Worm (Caenorhabditis elegans) whole organism, L1 larva: ENCODE results near the gene D2085.7.

Experiments
- C04F5.9 ChIP-seq: sonication (generic microtip); optimal IDR thresholded peaks from 2 replicates; lab custom pipeline; 2016; ENCODE audit warnings: missing genetic modification characterization, missing compliant biosample characterization
- C16A3.4 ChIP-seq: fragments of 150-350 bp; optimal IDR thresholded peaks from 2 replicates; lab custom pipeline; 2014; ENCODE audit warnings: missing biosample characterization, missing genetic modification characterization
- F16B12.6 ChIP-seq: fragments of 150-350 bp; optimal IDR thresholded peaks from 2 replicates; lab custom pipeline; 2014; ENCODE audit warnings: missing biosample characterization, missing genetic modification characterization
- Y116A8C.19 ChIP-seq: sonication (generic microtip); optimal IDR thresholded peaks from 2 replicates; lab custom pipeline; 2016; ENCODE audit warnings: missing compliant biosample characterization, missing genetic modification characterization, borderline replicate concordance
- alr-1 ChIP-seq: fragments of 200-800 bp; sonication (Bioruptor generic); optimal IDR thresholded peaks from 2 replicates; lab custom pipeline; 2018; ENCODE audit warnings: borderline replicate concordance, mild to moderate bottlenecking, missing genetic modification characterization, missing compliant biosample characterization
- aly-2 ChIP-seq: fragments of 150-350 bp; optimal IDR thresholded peaks from 2 replicates; lab custom pipeline; 2014; ENCODE audit warnings: missing biosample characterization, missing genetic modification characterization
- blmp-1 ChIP-seq: fragments of 150-350 bp; optimal IDR thresholded peaks from 2 replicates; lab custom pipeline; 2014; ENCODE audit warnings: missing biosample characterization, missing genetic modification characterization
- ceh-8 ChIP-seq: fragments of 200-800 bp; sonication (Bioruptor generic); optimal IDR thresholded peaks from 2 replicates; lab custom pipeline; 2018; ENCODE audit warnings: mild to moderate bottlenecking, missing genetic modification characterization, moderate library complexity, missing compliant biosample characterization
- ceh-82 ChIP-seq, 3 experiments: fragments of 150-350 bp in 1 of 3; sonication (generic microtip) in 2 of 3; optimal IDR thresholded peaks; 2 replicates each; lab custom pipeline; 2014 to 2017; ENCODE audit warnings: missing biosample characterization in 3 of 3, missing genetic modification characterization in 3 of 3
- ceh-88 ChIP-seq: fragments of 200-800 bp; sonication (Bioruptor generic); IDR thresholded peaks from 2 replicates; pipeline ENCODE4 v1.3.6; 2022; ENCODE audit warnings: missing genetic modification characterization, missing compliant biosample characterization
- ces-1 ChIP-seq: fragments of 150-350 bp; optimal IDR thresholded peaks from 2 replicates; lab custom pipeline; 2014; ENCODE audit warnings: missing biosample characterization, missing genetic modification reagents, missing genetic modification characterization
- dsc-1 ChIP-seq: sonication (generic microtip); optimal IDR thresholded peaks from 2 replicates; lab custom pipeline; 2016; ENCODE audit warnings: mild to moderate bottlenecking, missing genetic modification characterization, missing compliant biosample characterization
- efl-1 ChIP-seq, 4 experiments: fragments of 150-350 bp; optimal IDR thresholded peaks in 3 of 4; peaks in 1 of 4; 1 replicate in 1 of 4; 2 replicates in 3 of 4; lab custom pipeline; 2014; ENCODE audit warnings: missing biosample characterization in 2 of 4, missing genetic modification characterization in 2 of 4, missing genetic modification reagents in 2 of 4
- efl-3 ChIP-seq: fragments of 200-800 bp; sonication (Bioruptor generic); optimal IDR thresholded peaks from 2 replicates; lab custom pipeline; 2018; ENCODE audit warnings: mild to moderate bottlenecking, missing genetic modification characterization, missing compliant biosample characterization
- egl-13 ChIP-seq: sonication (generic microtip); optimal IDR thresholded peaks from 2 replicates; lab custom pipeline; 2016; ENCODE audit warnings: missing genotype, missing genetic modification reagents, missing genetic modification characterization, missing compliant biosample characterization
- egl-27 ChIP-seq, 2 experiments: fragments of 150-350 bp in 1 of 2; sonication (generic microtip); optimal IDR thresholded peaks; 3 replicates each; lab custom pipeline; 2017 to 2018; ENCODE audit warnings: missing biosample characterization in 2 of 2, missing genetic modification characterization in 2 of 2, missing genetic modification reagents in 2 of 2
- elt-2 ChIP-seq: sonication (generic microtip); optimal IDR thresholded peaks from 2 replicates; lab custom pipeline; 2016; ENCODE audit warnings: missing genetic modification characterization, mild to moderate bottlenecking, inconsistent platforms, missing compliant biosample characterization, missing genetic modification reagents
- fkh-4 ChIP-seq: sonication (generic microtip); optimal IDR thresholded peaks from 2 replicates; lab custom pipeline; 2016; ENCODE audit warnings: missing compliant biosample characterization, missing genetic modification characterization, borderline replicate concordance
- fkh-8 ChIP-seq: sonication (generic microtip); optimal IDR thresholded peaks from 2 replicates; lab custom pipeline; 2016; ENCODE audit warnings: mild to moderate bottlenecking, missing genetic modification characterization, missing compliant biosample characterization
- fos-1 ChIP-seq: fragments of 150-350 bp; optimal IDR thresholded peaks from 2 replicates; lab custom pipeline; 2014; ENCODE audit warnings: missing biosample characterization, missing genetic modification characterization
- grh-1 ChIP-seq: fragments of 200-800 bp; sonication (Bioruptor generic); IDR thresholded peaks from 2 replicates; pipeline ENCODE4 v1.3.6; 2022; ENCODE audit warnings: missing genetic modification reagents, missing genetic modification characterization, missing compliant biosample characterization
- hlh-17 ChIP-seq: fragments of 200-800 bp; sonication (Bioruptor generic); optimal IDR thresholded peaks from 2 replicates; lab custom pipeline; 2018; ENCODE audit warnings: missing genetic modification characterization, mild to moderate bottlenecking, missing compliant biosample characterization, moderate library complexity, borderline replicate concordance
- hlh-4 ChIP-seq: sonication (generic microtip); optimal IDR thresholded peaks from 2 replicates; lab custom pipeline; 2016; ENCODE audit warnings: mild to moderate bottlenecking, missing genetic modification characterization, missing compliant biosample characterization
- hpl-2 ChIP-seq: fragments of 150-350 bp; optimal IDR thresholded peaks from 2 replicates; lab custom pipeline; 2014; ENCODE audit warnings: missing biosample characterization, missing genetic modification reagents, missing genetic modification characterization
- jun-1 ChIP-seq: fragments of 150-350 bp; optimal IDR thresholded peaks from 2 replicates; lab custom pipeline; 2014; ENCODE audit warnings: missing biosample characterization, missing genetic modification reagents, missing genetic modification characterization
- lin-13 ChIP-seq: fragments of 150-350 bp; optimal IDR thresholded peaks from 2 replicates; lab custom pipeline; 2014; ENCODE audit warnings: missing biosample characterization, missing genetic modification reagents, missing genetic modification characterization
- lin-14 ChIP-seq: fragments of 200-800 bp; sonication (Bioruptor generic); optimal IDR thresholded peaks from 2 replicates; lab custom pipeline; 2018; ENCODE audit warnings: mild to moderate bottlenecking, missing genetic modification characterization, moderate library complexity, missing compliant biosample characterization
- lin-15B ChIP-seq: fragments of 150-350 bp; sonication (generic microtip); optimal IDR thresholded peaks from 3 replicates; lab custom pipeline; 2014; ENCODE audit warnings: missing biosample characterization, missing genetic modification characterization
- lsy-2 ChIP-seq, 2 experiments: fragments of 150-350 bp; optimal IDR thresholded peaks; 2 replicates each; lab custom pipeline; 2014; ENCODE audit warnings: missing biosample characterization in 2 of 2, missing genetic modification characterization in 2 of 2
- mab-9 ChIP-seq: fragments of 200-800 bp; sonication (Bioruptor generic); IDR thresholded peaks from 2 replicates; pipeline ENCODE4 v1.3.6; 2022; ENCODE audit warnings: missing genetic modification reagents, missing genetic modification characterization, missing compliant biosample characterization
- mef-2 ChIP-seq: fragments of 150-350 bp; optimal IDR thresholded peaks from 2 replicates; lab custom pipeline; 2014; ENCODE audit warnings: missing biosample characterization, missing genetic modification characterization
- mep-1 ChIP-seq: fragments of 150-350 bp; optimal IDR thresholded peaks from 2 replicates; lab custom pipeline; 2014; ENCODE audit warnings: missing biosample characterization, missing genetic modification characterization
- nhr-11 ChIP-seq: fragments of 150-350 bp; optimal IDR thresholded peaks from 2 replicates; lab custom pipeline; 2014; ENCODE audit warnings: missing biosample characterization, missing genetic modification characterization
- nhr-12 ChIP-seq: sonication (generic microtip); optimal IDR thresholded peaks from 2 replicates; lab custom pipeline; 2017; ENCODE audit warnings: missing biosample characterization, missing genetic modification characterization
- nhr-19 ChIP-seq: fragments of 200-800 bp; sonication (Bioruptor generic); conservative IDR thresholded peaks from 2 replicates; pipeline ENCODE4 v1.3.6; 2022; ENCODE audit warnings: missing genetic modification characterization, missing compliant biosample characterization
- nhr-237 ChIP-seq: fragments of 150-350 bp; optimal IDR thresholded peaks from 2 replicates; lab custom pipeline; 2014; ENCODE audit warnings: missing biosample characterization, missing genetic modification characterization
- nhr-47 ChIP-seq: sonication (generic microtip); optimal IDR thresholded peaks from 2 replicates; lab custom pipeline; 2016; ENCODE audit warnings: mild to moderate bottlenecking, missing genetic modification characterization, moderate library complexity, missing compliant biosample characterization
- nhr-76 ChIP-seq: sonication (generic microtip); optimal IDR thresholded peaks from 2 replicates; lab custom pipeline; 2017; ENCODE audit warnings: missing biosample characterization, missing genetic modification characterization
- nhr-77 ChIP-seq: fragments of 150-350 bp; optimal IDR thresholded peaks from 2 replicates; lab custom pipeline; 2014; ENCODE audit warnings: missing biosample characterization, missing genetic modification characterization
- nhr-90 ChIP-seq: sonication (generic microtip); optimal IDR thresholded peaks from 2 replicates; lab custom pipeline; 2016; ENCODE audit warnings: mild to moderate bottlenecking, missing genetic modification characterization, missing compliant biosample characterization; ENCODE audit not compliant: poor library complexity
- pag-3 ChIP-seq: sonication (generic microtip); optimal IDR thresholded peaks from 2 replicates; lab custom pipeline; 2017; ENCODE audit warnings: missing genetic modification characterization, mild to moderate bottlenecking, missing compliant biosample characterization, antibody characterized with exemption, borderline replicate concordance; ENCODE audit not compliant: insufficient read depth
- rnt-1 ChIP-seq: sonication (generic microtip); optimal IDR thresholded peaks from 2 replicates; lab custom pipeline; 2016; ENCODE audit warnings: mild to moderate bottlenecking, missing genetic modification characterization, moderate library complexity, missing compliant biosample characterization
- skn-1 ChIP-seq: fragments of 150-350 bp; optimal IDR thresholded peaks from 2 replicates; lab custom pipeline; 2014; ENCODE audit warnings: missing biosample characterization, missing genetic modification characterization
- snpc-4 ChIP-seq: fragments of 150-350 bp; optimal IDR thresholded peaks from 2 replicates; lab custom pipeline; 2014; ENCODE audit warnings: missing biosample characterization, missing genetic modification characterization
- snu-23 ChIP-seq: sonication (generic microtip); optimal IDR thresholded peaks from 2 replicates; lab custom pipeline; 2016; ENCODE audit warnings: missing genetic modification characterization, missing compliant biosample characterization
- sox-4 ChIP-seq: sonication (generic microtip); optimal IDR thresholded peaks from 2 replicates; lab custom pipeline; 2016; ENCODE audit warnings: missing genetic modification characterization, missing compliant biosample characterization
- tlp-1 ChIP-seq: fragments of 150-350 bp; optimal IDR thresholded peaks from 2 replicates; lab custom pipeline; 2014; ENCODE audit warnings: missing biosample characterization, missing genetic modification characterization
- unc-62 ChIP-seq: fragments of 150-350 bp; optimal IDR thresholded peaks from 2 replicates; lab custom pipeline; 2014; ENCODE audit warnings: missing biosample characterization, missing genetic modification reagents, missing genetic modification characterization
- unc-98 ChIP-seq: fragments of 200-800 bp; sonication (Bioruptor generic); IDR thresholded peaks from 2 replicates; pipeline ENCODE4 v1.3.6; 2022; ENCODE audit warnings: missing genetic modification characterization, missing compliant biosample characterization
- vab-15 ChIP-seq: sonication (generic microtip); optimal IDR thresholded peaks from 2 replicates; lab custom pipeline; 2017; ENCODE audit warnings: missing genotype, mild to moderate bottlenecking, missing genetic modification characterization, missing compliant biosample characterization
- xbp-1 ChIP-seq: sonication (generic microtip); optimal IDR thresholded peaks from 2 replicates; lab custom pipeline; 2016; ENCODE audit warnings: missing genetic modification characterization, missing compliant biosample characterization
- zip-4 ChIP-seq: fragments of 200-800 bp; sonication (Bioruptor generic); optimal IDR thresholded peaks from 2 replicates; lab custom pipeline; 2018; ENCODE audit warnings: mild to moderate bottlenecking, missing genetic modification characterization, moderate library complexity, missing compliant biosample characterization

D2085.7 gene

DNA sequence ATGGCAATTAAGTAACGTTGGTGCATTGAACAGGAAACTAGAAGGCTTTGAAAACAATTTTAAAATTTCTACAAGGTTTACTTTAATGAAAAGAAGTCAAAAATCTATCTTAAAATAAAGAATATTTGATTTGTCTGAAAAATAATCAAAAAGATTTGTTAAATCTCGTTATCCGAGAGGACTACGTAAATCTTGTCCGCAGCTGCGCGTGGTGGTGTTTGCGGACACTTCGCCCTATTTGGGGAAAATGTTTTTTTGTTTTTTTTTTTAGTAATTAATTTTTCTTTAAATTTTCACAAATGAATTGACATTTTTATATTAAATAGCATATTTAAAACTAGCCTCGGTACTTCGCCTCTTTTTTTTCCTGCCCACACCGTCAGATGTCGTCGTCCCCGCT is 42.8 kb downstream of the D2085.7 start (continued):
- no peak for TF ChIP-seq unc-62 (GFP tag; lab: Kevin White, UChicago)
- no peak for TF ChIP-seq skn-1 (tag; lab: Kevin White, UChicago)
- no peak for TF ChIP-seq nhr-76
- TF ChIP-seq ces-1 = no peak
- no peak for TF ChIP-seq nhr-12 (tag; lab: Kevin White, UChicago)
- peak; percentile 69 for TF ChIP-seq snu-23 (GFP tag; lab: Kevin White, UChicago)
- no peak for TF ChIP-seq blmp-1
- no peak for TF ChIP-seq mab-9 (GFP tag; lab: Robert Waterston, UW)
- TF ChIP-seq lin-13 (GFP tag; lab: Kevin White, UChicago) = peak; percentile 5
- peak; percentile 21 for TF ChIP-seq egl-13 (tag; lab: Kevin White, UChicago)
- peak; percentile 46 for TF ChIP-seq xbp-1 (tag; lab: Kevin White, UChicago)
- no peak for TF ChIP-seq jun-1 (tag; lab: Kevin White, UChicago)
- no peak for TF ChIP-seq efl-3 (GFP tag; lab: Kevin White, UChicago)
- no peak for TF ChIP-seq tlp-1 (tag; lab: Kevin White, UChicago)
- TF ChIP-seq pag-3 (tag; lab: Kevin White, UChicago) = no peak
- TF ChIP-seq nhr-11 (tag; lab: Kevin White, UChicago) = no peak
- TF ChIP-seq efl-1 (optimal IDR thresholded peaks at IDR 0.05; lab: Kevin White, UChicago) = peak; percentile 41 to 66
- TF ChIP-seq efl-1 (GFP tag; optimal IDR thresholded peaks at IDR 0.05 in 1 of 2; lab: Kevin White, UChicago) = peak; percentile 59 to 77
- TF ChIP-seq grh-1 = no peak
- TF ChIP-seq ceh-8 = no peak
- TF ChIP-seq C04F5.9 (tag; lab: Kevin White, UChicago) = peak; percentile 4
- TF ChIP-seq nhr-47 = no peak
- no peak for TF ChIP-seq elt-2 (tag; lab: Kevin White, UChicago)
- TF ChIP-seq dsc-1 (tag; lab: Kevin White, UChicago) = peak; percentile 67
- TF ChIP-seq sox-4 (tag; lab: Kevin White, UChicago) = no peak
- peak; percentile 21; the same call in 1 of the 2 replicates for TF ChIP-seq nhr-19 (GFP tag; lab: Robert Waterston, UW)
- no peak for TF ChIP-seq nhr-77 (tag; lab: Kevin White, UChicago)
- peak; percentile 53 for TF ChIP-seq C16A3.4
- peak; percentile 39 to 57 (median 44) for TF ChIP-seq ceh-82 (tag; optimal IDR thresholded peaks at IDR 0.05; lab: Kevin White, UChicago)
- no peak for TF ChIP-seq hpl-2 (GFP tag; lab: Kevin White, UChicago)
- TF ChIP-seq fkh-4 (tag; lab: Kevin White, UChicago) = no peak
- TF ChIP-seq lsy-2 (tag; optimal IDR thresholded peaks at IDR 0.05; lab: Kevin White, UChicago) = peak; percentile 69 to 79
- peak; percentile 42 for TF ChIP-seq fkh-8 (tag; lab: Kevin White, UChicago)
- peak; percentile 15; the same call in 1 of the 2 replicates for TF ChIP-seq ceh-88 (GFP tag; lab: Robert Waterston, UW)
- no peak for TF ChIP-seq nhr-237 (tag; lab: Kevin White, UChicago)
- TF ChIP-seq hlh-17 (GFP tag; lab: Kevin White, UChicago) = no peak
- TF ChIP-seq Y116A8C.19 = no peak
- peak; percentile 29 for TF ChIP-seq lin-15B (tag; lab: Kevin White, UChicago)
- no peak for TF ChIP-seq fos-1
- TF ChIP-seq mep-1 (tag; lab: Kevin White, UChicago) = peak; percentile 76
- peak; percentile 17 for TF ChIP-seq nhr-90 (tag; lab: Kevin White, UChicago)
- no peak for TF ChIP-seq snpc-4 (tag; lab: Kevin White, UChicago)
- TF ChIP-seq rnt-1 = peak; percentile 74
- no peak for TF ChIP-seq mef-2 (tag; lab: Kevin White, UChicago)
- TF ChIP-seq unc-98 (GFP tag; lab: Robert Waterston, UW) = no peak
- peak; percentile 90 for TF ChIP-seq F16B12.6 (tag; lab: Kevin White, UChicago)
- TF ChIP-seq egl-27 (tag; optimal IDR thresholded peaks at IDR 0.05; lab: Kevin White, UChicago) = no peak
- TF ChIP-seq vab-15 (tag; lab: Kevin White, UChicago) = no peak
- TF ChIP-seq alr-1 = no peak
- peak; percentile 72 for TF ChIP-seq lin-14 (GFP tag; lab: Kevin White, UChicago)
- no peak for TF ChIP-seq aly-2 (tag; lab: Kevin White, UChicago)
- no peak for TF ChIP-seq zip-4 (GFP tag; lab: Kevin White, UChicago)
- no peak for TF ChIP-seq hlh-4 (tag; lab: Kevin White, UChicago)
- TF ChIP-seq, all 84 proteins: peak for 31
